Fruit fly (Drosophila melanogaster) whole organism, pupa: ENCODE measurements around the gene twr.

Experiments
- CG13204 ChIP-seq: fragments of 200-800 bp; sonication (Bioruptor generic); optimal IDR thresholded peaks from 2 replicates; lab custom pipeline; 2018; ENCODE audit warnings: missing biosample characterization, mild to moderate bottlenecking, missing genetic modification characterization, moderate library complexity
- CG14655 ChIP-seq: fragments of 200-800 bp; sonication (Bioruptor generic); optimal IDR thresholded peaks from 3 replicates; lab custom pipeline; 2017; ENCODE audit warnings: mild to moderate bottlenecking, missing biosample characterization, missing genetic modification reagents, missing genetic modification characterization
- CG17806 ChIP-seq: fragments of 200-800 bp; sonication (Bioruptor generic); optimal IDR thresholded peaks from 2 replicates; lab custom pipeline; 2018; ENCODE audit warnings: missing biosample characterization, mild to moderate bottlenecking, missing genetic modification characterization, moderate library complexity
- CG32121 ChIP-seq: fragments of 200-800 bp; sonication (Bioruptor generic); IDR thresholded peaks from 2 replicates; pipeline ENCODE4 v1.3.6; 2022; ENCODE audit warnings: missing biosample characterization, missing genetic modification characterization
- CG4496 ChIP-seq: fragments of 200-800 bp; sonication (Bioruptor generic); IDR thresholded peaks from 3 replicates; pipeline ENCODE4 v1.3.6; 2022; ENCODE audit warnings: missing biosample characterization, missing genetic modification characterization
- CG8159 ChIP-seq: fragments of 200-800 bp; sonication (Bioruptor generic); optimal IDR thresholded peaks from 3 replicates; lab custom pipeline; 2018; ENCODE audit warnings: missing biosample characterization, mild to moderate bottlenecking, missing genetic modification characterization, moderate library complexity
- D1 ChIP-seq: fragments of 200-800 bp; sonication (Bioruptor generic); optimal IDR thresholded peaks from 2 replicates; lab custom pipeline; 2018; ENCODE audit warnings: missing biosample characterization, mild to moderate bottlenecking, missing genetic modification characterization, moderate library complexity
- EcR ChIP-seq: fragments of 200-800 bp; sonication (Bioruptor generic); optimal IDR thresholded peaks from 3 replicates; lab custom pipeline; 2019; ENCODE audit warnings: missing biosample characterization, missing genetic modification characterization, mild to moderate bottlenecking, moderate library complexity, missing genetic modification reagents
- Pif1A ChIP-seq: fragments of 200-800 bp; sonication (Bioruptor generic); optimal IDR thresholded peaks from 3 replicates; lab custom pipeline; 2016; ENCODE audit warnings: missing biosample characterization, missing genetic modification characterization
- Pif1B ChIP-seq: fragments of 200-800 bp; sonication (Bioruptor generic); optimal IDR thresholded peaks from 3 replicates; lab custom pipeline; 2016; ENCODE audit warnings: missing biosample characterization, missing genetic modification characterization
- Snoo ChIP-seq: fragments of 200-800 bp; sonication (Bioruptor generic); optimal IDR thresholded peaks from 3 replicates; lab custom pipeline; 2017; ENCODE audit warnings: missing biosample characterization, mild to moderate bottlenecking, missing genetic modification characterization, inconsistent platforms
- fd96Ca ChIP-seq: fragments of 200-800 bp; sonication (Bioruptor generic); IDR thresholded peaks from 3 replicates; pipeline ENCODE4 v1.3.6; 2022; ENCODE audit warnings: missing biosample characterization, missing genetic modification characterization
- gl ChIP-seq: fragments of 200-800 bp; sonication (Bioruptor generic); optimal IDR thresholded peaks from 2 replicates; lab custom pipeline; 2018; ENCODE audit warnings: missing biosample characterization, mild to moderate bottlenecking, missing genetic modification characterization
- rn ChIP-seq: fragments of 200-800 bp; sonication (Bioruptor generic); IDR thresholded peaks from 2 replicates; pipeline ENCODE4 v1.3.6; 2022; ENCODE audit warnings: missing biosample characterization, missing genetic modification characterization

DNA sequence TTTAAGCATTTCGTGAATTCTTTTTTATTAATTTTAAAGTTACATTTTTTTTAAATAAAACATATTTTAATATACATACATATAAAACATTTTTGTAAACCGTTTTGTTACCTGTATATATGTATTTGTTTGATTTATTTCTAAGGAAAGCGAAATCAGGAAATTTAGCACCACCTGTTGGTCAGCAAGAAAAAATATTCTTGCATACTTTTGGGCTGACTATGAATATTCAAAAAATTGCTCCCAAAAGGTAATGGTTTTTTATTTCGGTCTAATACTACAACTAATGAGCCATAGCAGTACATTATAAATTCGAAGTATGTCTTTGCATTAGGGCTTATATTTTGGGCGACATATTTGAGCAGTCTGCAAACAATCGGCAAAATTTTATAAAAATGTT is 26.0 kb downstream of the twr start:
- TF ChIP-seq gl (tag; lab: Kevin White, UChicago), result no peak
- TF ChIP-seq CG13204 (GFP tag; lab: Kevin White, UChicago), result no peak
- TF ChIP-seq CG8159 (tag; lab: Kevin White, UChicago), result no peak
- no peak for TF ChIP-seq Pif1A
- TF ChIP-seq CG4496 (GFP tag; lab: Robert Waterston, UW), result no peak
- peak; percentile 74 for TF ChIP-seq D1 (tag; lab: Kevin White, UChicago)
- no peak for TF ChIP-seq CG32121 (GFP tag; lab: Robert Waterston, UW)
- TF ChIP-seq Snoo, result no peak
- TF ChIP-seq CG17806 (tag; lab: Kevin White, UChicago), result no peak
- no peak for TF ChIP-seq CG14655
- no peak for TF ChIP-seq EcR
- no peak for TF ChIP-seq rn (GFP tag; lab: Robert Waterston, UW)
- TF ChIP-seq fd96Ca (GFP tag; lab: Robert Waterston, UW), result no peak
- no peak for TF ChIP-seq Pif1B
